Fruit fly (Drosophila melanogaster) whole organism, adult: ENCODE measurements around the gene CG31459.
A peak's percentile ranks its signal among the peaks of the same experiment; 100 is the strongest.

Source experiments
- CG11617 ChIP-seq: fragments of 200-800 bp; sonication (Bioruptor generic); optimal IDR thresholded peaks from 2 replicates; lab custom pipeline; 2017; ENCODE audit warnings: mild to moderate bottlenecking, missing biosample characterization, missing genetic modification reagents, missing genetic modification characterization
- CG12768 ChIP-seq: fragments of 200-800 bp; sonication (Bioruptor generic); optimal IDR thresholded peaks from 2 replicates; lab custom pipeline; 2017; ENCODE audit warnings: missing biosample characterization, missing genetic modification characterization, mild to moderate bottlenecking, moderate library complexity, missing genetic modification reagents
- CG14711 ChIP-seq: fragments of 200-800 bp; sonication (Bioruptor generic); optimal IDR thresholded peaks from 2 replicates; lab custom pipeline; 2018; ENCODE audit warnings: missing biosample characterization, mild to moderate bottlenecking, missing genetic modification characterization, moderate library complexity
- CG1620 ChIP-seq: fragments of 200-800 bp; sonication (Bioruptor generic); optimal IDR thresholded peaks from 2 replicates; lab custom pipeline; 2016; ENCODE audit warnings: missing biosample characterization, missing genetic modification characterization
- CG33017 ChIP-seq: fragments of 200-800 bp; sonication (Bioruptor generic); optimal IDR thresholded peaks from 2 replicates; lab custom pipeline; 2018; ENCODE audit warnings: missing biosample characterization, mild to moderate bottlenecking, missing genetic modification characterization, moderate library complexity
- CG5204 ChIP-seq: fragments of 200-800 bp; sonication (Bioruptor generic); optimal IDR thresholded peaks from 2 replicates; lab custom pipeline; 2016; ENCODE audit warnings: missing biosample characterization, missing genetic modification characterization
- CG7045 ChIP-seq: fragments of 200-800 bp; sonication (Bioruptor generic); optimal IDR thresholded peaks from 2 replicates; lab custom pipeline; 2017; ENCODE audit warnings: missing biosample characterization, mild to moderate bottlenecking, missing genetic modification characterization
- CG7101 ChIP-seq: fragments of 200-800 bp; sonication (Bioruptor generic); optimal IDR thresholded peaks from 2 replicates; lab custom pipeline; 2018; ENCODE audit warnings: missing biosample characterization, mild to moderate bottlenecking, missing genetic modification characterization, moderate library complexity
- Clk ChIP-seq: fragments of 200-800 bp; sonication (Bioruptor generic); optimal IDR thresholded peaks from 2 replicates; lab custom pipeline; 2017; ENCODE audit warnings: missing biosample characterization, missing genetic modification characterization
- Crg-1 ChIP-seq: fragments of 200-800 bp; sonication (Bioruptor generic); optimal IDR thresholded peaks from 2 replicates; lab custom pipeline; 2016; ENCODE audit warnings: missing biosample characterization, missing genetic modification characterization
- Hr96 ChIP-seq: fragments of 200-800 bp; sonication (Bioruptor generic); optimal IDR thresholded peaks from 2 replicates; lab custom pipeline; 2016; ENCODE audit warnings: missing biosample characterization, missing genetic modification characterization
- Mnt ChIP-seq: fragments of 200-800 bp; sonication (Bioruptor generic); optimal IDR thresholded peaks from 2 replicates; lab custom pipeline; 2016; ENCODE audit warnings: missing biosample characterization, mild to moderate bottlenecking, missing genetic modification characterization
- bab1 ChIP-seq: fragments of 200-800 bp; sonication (Bioruptor generic); optimal IDR thresholded peaks from 3 replicates; lab custom pipeline; 2019; ENCODE audit warnings: missing biosample characterization, mild to moderate bottlenecking, missing genetic modification characterization, moderate library complexity
- cic ChIP-seq: fragments of 200-800 bp; sonication (Bioruptor generic); optimal IDR thresholded peaks from 2 replicates; lab custom pipeline; 2017; ENCODE audit warnings: missing biosample characterization, mild to moderate bottlenecking, missing genetic modification characterization, moderate library complexity
- cnc ChIP-seq, 2 experiments: fragments of >200 bp; optimal IDR thresholded peaks; 2 replicates each; lab custom pipeline; 2017
- kay ChIP-seq: fragments of 200-800 bp; sonication (Bioruptor generic); peaks from one replicate; lab custom pipeline; 2016; ENCODE audit warnings: missing biosample characterization, missing genetic modification characterization, borderline replicate concordance
- ovo ChIP-seq: fragments of 200-800 bp; sonication (Bioruptor generic); optimal IDR thresholded peaks from 2 replicates; lab custom pipeline; 2016; ENCODE audit warnings: missing biosample characterization, missing genetic modification characterization
- pad ChIP-seq: fragments of 200-800 bp; sonication (Bioruptor generic); optimal IDR thresholded peaks from 3 replicates; lab custom pipeline; 2017; ENCODE audit warnings: missing biosample characterization, missing genetic modification characterization, mild to moderate bottlenecking, moderate library complexity, missing genetic modification reagents
- tj ChIP-seq: fragments of 200-800 bp; sonication (Bioruptor generic); optimal IDR thresholded peaks from 3 replicates; lab custom pipeline; 2017; ENCODE audit warnings: missing biosample characterization, mild to moderate bottlenecking, missing genetic modification characterization, moderate library complexity
- toe ChIP-seq: fragments of 200-800 bp; sonication (Bioruptor generic); optimal IDR thresholded peaks from 2 replicates; lab custom pipeline; 2016; ENCODE audit warnings: missing biosample characterization, missing genetic modification characterization

Gene CG31459

dm6 chr3R:19833546-19833945, 7.1 kb upstream of the CG31459 start:
- no peak for TF ChIP-seq CG11617
- TF ChIP-seq kay (GFP tag; lab: Kevin White, UChicago): peak; percentile 11

dm6 chr3R:19833963-19834362, 6.7 kb upstream of the CG31459 start:
- TF ChIP-seq toe (GFP tag; lab: Kevin White, UChicago) (no peak), cnc (optimal IDR thresholded peaks at IDR 0.05; lab: Kevin White, UChicago) (no peak), CG7101 (tag; lab: Kevin White, UChicago) (no peak), CG7045 (GFP tag; lab: Kevin White, UChicago) (no peak)

- TF ChIP-seq CG33017 (tag; lab: Kevin White, UChicago): no peak
- TF ChIP-seq CG12768 (GFP tag; lab: Kevin White, UChicago): no peak
- TF ChIP-seq kay (GFP tag; lab: Kevin White, UChicago): no peak
- no peak for TF ChIP-seq CG7101 (tag; lab: Kevin White, UChicago)
- no peak for TF ChIP-seq CG14711 (tag; lab: Kevin White, UChicago)
- no peak for TF ChIP-seq toe (GFP tag; lab: Kevin White, UChicago)
- TF ChIP-seq ovo (GFP tag; lab: Kevin White, UChicago): no peak
- no peak for TF ChIP-seq tj
- no peak for TF ChIP-seq Clk (GFP tag; lab: Kevin White, UChicago)
- no peak for TF ChIP-seq bab1 (GFP tag; lab: Kevin White, UChicago)
- no peak for TF ChIP-seq CG5204 (GFP tag; lab: Kevin White, UChicago)
These were observed 5.7 kb upstream of the CG31459 start for dm6 chr3R:19834982-19835381.

- TF ChIP-seq CG1620 (GFP tag; lab: Kevin White, UChicago) (no peak), pad (GFP tag; lab: Kevin White, UChicago) (peak; percentile 6), CG33017 (tag; lab: Kevin White, UChicago) (peak; percentile 29), cnc (optimal IDR thresholded peaks at IDR 0.05; lab: Kevin White, UChicago) (no peak), CG7045 (GFP tag; lab: Kevin White, UChicago) (no peak), toe (GFP tag; lab: Kevin White, UChicago) (no peak), Clk (GFP tag; lab: Kevin White, UChicago) (no peak), bab1 (GFP tag; lab: Kevin White, UChicago) (peak; percentile 54), CG7101 (tag; lab: Kevin White, UChicago) (peak; percentile 16), CG14711 (tag; lab: Kevin White, UChicago) (no peak), CG11617 (no peak), tj (peak; percentile 31), CG12768 (GFP tag; lab: Kevin White, UChicago) (peak; percentile 36), Hr96 (no peak), kay (GFP tag; lab: Kevin White, UChicago) (no peak), CG5204 (GFP tag; lab: Kevin White, UChicago) (no peak), Mnt (GFP tag; lab: Kevin White, UChicago) (peak; percentile 62), cic (peak; percentile 32), Crg-1 (GFP tag; lab: Kevin White, UChicago) (no peak), ovo (GFP tag; lab: Kevin White, UChicago) (no peak)
These were observed 4.0 kb upstream of the CG31459 start, which contains the start of gene bnl for dm6 chr3R:19836687-19837086. TSS of gene bnl (minus strand) at chr3R:19836817.

- TF ChIP-seq ovo (GFP tag; lab: Kevin White, UChicago) (no peak), Hr96 (no peak), CG12768 (GFP tag; lab: Kevin White, UChicago) (no peak), kay (GFP tag; lab: Kevin White, UChicago) (no peak), tj (no peak), CG5204 (GFP tag; lab: Kevin White, UChicago) (no peak), CG33017 (tag; lab: Kevin White, UChicago) (no peak), Mnt (GFP tag; lab: Kevin White, UChicago) (no peak), toe (GFP tag; lab: Kevin White, UChicago) (no peak)
These were observed 1.6 kb upstream of the CG31459 start for dm6 chr3R:19838925-19839601.

- TF ChIP-seq CG1620 (GFP tag; lab: Kevin White, UChicago) (no peak), Hr96 (no peak), CG7045 (GFP tag; lab: Kevin White, UChicago) (no peak), cnc (optimal IDR thresholded peaks at IDR 0.05; lab: Kevin White, UChicago) (no peak), ovo (GFP tag; lab: Kevin White, UChicago) (no peak), CG14711 (tag; lab: Kevin White, UChicago) (no peak), CG11617 (no peak)
These were observed 3.2 kb downstream of the CG31459 start for dm6 chr3R:19843888-19844287.
